Fruit fly (Drosophila melanogaster) whole organism: Measurements from ENCODE around the gene CG42375.

Experiments used
- CG8478 ChIP-seq: fragments of >200 bp; optimal IDR thresholded peaks from 2 replicates; lab custom pipeline; 2018; ENCODE audit warnings: inconsistent platforms
- Dll ChIP-seq: fragments of >200 bp; optimal IDR thresholded peaks from 2 replicates; lab custom pipeline; 2017
- usp ChIP-seq: fragments of >200 bp; optimal IDR thresholded peaks from 2 replicates; lab custom pipeline; 2017; ENCODE audit warnings: missing biosample characterization, missing genetic modification characterization, mixed read lengths

DNA sequence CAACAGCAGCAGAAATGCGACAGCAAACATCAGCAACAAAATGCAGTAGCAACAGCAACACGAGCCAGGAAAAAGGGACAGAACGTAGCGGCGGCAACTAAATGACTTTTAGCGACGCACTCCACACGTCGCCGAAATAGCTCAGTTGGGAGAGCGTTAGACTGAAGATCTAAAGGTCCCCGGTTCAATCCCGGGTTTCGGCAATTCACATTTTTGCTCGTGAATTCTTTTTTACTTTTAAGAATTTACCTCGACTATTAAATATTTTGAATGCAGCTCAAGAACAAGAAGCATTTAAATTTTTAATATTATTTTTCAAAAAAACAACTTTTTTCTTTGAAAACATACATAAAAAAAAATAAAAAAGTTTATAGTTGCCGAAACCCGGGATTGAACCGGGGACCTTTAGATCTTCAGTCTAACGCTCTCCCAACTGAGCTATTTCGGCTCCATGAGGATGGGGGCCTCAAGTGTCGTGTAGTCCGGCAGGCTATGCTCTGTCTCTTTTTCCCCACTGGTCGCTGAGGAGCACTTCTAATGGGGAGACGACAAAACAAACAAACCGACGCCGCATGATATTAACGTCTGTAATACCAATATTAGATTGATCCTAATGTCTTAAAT, 18.5 kb downstream of the CG42375 start:
- no peak for TF ChIP-seq usp (GFP tag; lab: Kevin White, UChicago)
- no peak for TF ChIP-seq Dll (lab: Kevin White, UChicago)
- TF ChIP-seq CG8478 = no peak
